Worm (Caenorhabditis elegans): Measurements from ENCODE around the gene B0336.13.

Gene B0336.13

DNA sequence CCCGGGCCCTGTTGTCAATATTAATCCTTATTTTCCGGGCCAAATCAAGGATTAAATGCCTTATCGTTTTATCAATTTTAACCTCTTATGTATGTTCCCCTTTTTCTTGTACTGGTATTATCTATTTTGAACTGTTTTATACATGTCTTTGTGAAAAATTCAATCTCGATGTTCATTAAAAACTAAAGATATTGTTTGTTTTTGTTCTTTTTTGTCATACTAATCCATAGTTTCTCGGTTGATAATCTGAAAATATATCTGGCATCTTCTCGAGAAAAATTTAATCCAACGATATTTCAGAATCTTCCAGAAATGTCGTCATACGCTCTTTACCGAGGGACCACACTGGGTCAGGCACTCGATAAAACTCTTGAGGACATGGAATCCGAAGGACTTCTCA, at the start of gene B0336.13:
B0336.13 (plus strand) TSS at position 301 of the 400 bp plus-strand sequence.
- TF ChIP-seq pha-4 (tag; optimal IDR thresholded peaks at IDR 0.05) = no peak
- no peak for TF ChIP-seq ceh-43 (GFP tag; optimal IDR thresholded peaks at IDR 0.05)
- no peak for TF ChIP-seq ces-1 (GFP tag; optimal IDR thresholded peaks at IDR 0.05)
- no peak for TF ChIP-seq ham-2 (GFP tag; optimal IDR thresholded peaks at IDR 0.05)
- TF ChIP-seq sem-2 (GFP tag; optimal IDR thresholded peaks at IDR 0.05) = no peak
- TF ChIP-seq nhr-28 (tag; optimal IDR thresholded peaks at IDR 0.05) = no peak
- TF ChIP-seq mls-2 (tag; optimal IDR thresholded peaks at IDR 0.05) = no peak
- no peak for TF ChIP-seq zip-8 (tag; optimal IDR thresholded peaks at IDR 0.05)

DNA sequence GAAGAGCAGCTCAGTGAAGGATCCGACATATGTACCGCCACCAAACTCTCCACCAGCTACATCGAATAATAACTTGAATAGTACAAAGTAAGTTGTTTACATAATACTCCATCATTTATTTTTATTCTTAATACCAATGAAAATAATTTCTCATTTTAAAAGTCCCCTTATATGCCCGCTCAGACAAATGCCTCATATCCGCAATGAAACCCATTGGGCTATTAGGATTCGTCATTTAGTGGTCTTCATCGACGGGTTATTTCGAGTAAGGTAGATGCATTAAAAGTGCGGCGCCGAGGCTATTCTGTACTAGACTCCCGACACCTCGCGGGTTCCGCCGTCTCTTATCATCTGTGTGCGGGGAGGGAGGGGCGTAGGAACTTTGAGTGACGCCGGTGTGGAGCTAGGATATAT, 40.1 kb upstream of the B0336.13 start:
- TF ChIP-seq ham-2 (GFP tag; optimal IDR thresholded peaks at IDR 0.05) (no peak), ceh-43 (GFP tag; optimal IDR thresholded peaks at IDR 0.05) (no peak), M03D4.4 (tag; optimal IDR thresholded peaks at IDR 0.05) (no peak)

DNA sequence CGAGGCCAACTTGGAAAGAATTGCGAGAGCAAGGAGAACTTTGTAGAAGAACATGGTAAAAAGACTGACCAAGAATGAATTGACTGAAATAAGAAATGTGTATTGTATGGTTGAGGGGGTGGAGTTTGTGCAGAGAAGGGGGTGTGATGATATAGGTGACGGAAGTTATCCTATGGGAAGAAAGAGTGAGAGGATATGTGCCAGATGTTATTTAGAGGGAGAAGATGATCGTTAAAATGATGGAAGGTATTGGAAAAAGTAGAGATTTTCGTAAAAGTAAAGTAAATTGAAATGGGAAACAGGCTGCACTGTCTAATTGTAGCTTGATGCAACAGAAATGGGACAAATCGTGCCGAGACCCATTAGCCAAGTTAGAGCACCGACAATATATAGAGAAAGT, 36.9 kb upstream of the B0336.13 start, which contains the start of gene sdz-21:
sdz-21 (minus strand) TSS at position 101 of the 400 bp plus-strand sequence.
- TF ChIP-seq ceh-83 (GFP tag; optimal IDR thresholded peaks at IDR 0.05) = no peak
- TF ChIP-seq hlh-1 (tag; optimal IDR thresholded peaks at IDR 0.05) = no peak
- no peak for TF ChIP-seq ces-1 (GFP tag; optimal IDR thresholded peaks at IDR 0.05)
- no peak for TF ChIP-seq elt-3 (tag; optimal IDR thresholded peaks at IDR 0.05)
- no peak for TF ChIP-seq ceh-43 (GFP tag; optimal IDR thresholded peaks at IDR 0.05)
- TF ChIP-seq ztf-11 (tag; optimal IDR thresholded peaks at IDR 0.05) = no peak
- no peak for TF ChIP-seq cnd-1 (tag; optimal IDR thresholded peaks at IDR 0.05)
- no peak for TF ChIP-seq flh-1 (GFP tag; optimal IDR thresholded peaks at IDR 0.05)
- TF ChIP-seq unc-120 (tag; optimal IDR thresholded peaks at IDR 0.05; ENCODE audit: poor library complexity, severe bottlenecking) = no peak
- TF ChIP-seq tbx-8 (GFP tag; optimal IDR thresholded peaks at IDR 0.05) = no peak
- no peak for TF ChIP-seq ceh-39 (tag; optimal IDR thresholded peaks at IDR 0.05)
- TF ChIP-seq nhr-28 (tag; optimal IDR thresholded peaks at IDR 0.05) = no peak

DNA sequence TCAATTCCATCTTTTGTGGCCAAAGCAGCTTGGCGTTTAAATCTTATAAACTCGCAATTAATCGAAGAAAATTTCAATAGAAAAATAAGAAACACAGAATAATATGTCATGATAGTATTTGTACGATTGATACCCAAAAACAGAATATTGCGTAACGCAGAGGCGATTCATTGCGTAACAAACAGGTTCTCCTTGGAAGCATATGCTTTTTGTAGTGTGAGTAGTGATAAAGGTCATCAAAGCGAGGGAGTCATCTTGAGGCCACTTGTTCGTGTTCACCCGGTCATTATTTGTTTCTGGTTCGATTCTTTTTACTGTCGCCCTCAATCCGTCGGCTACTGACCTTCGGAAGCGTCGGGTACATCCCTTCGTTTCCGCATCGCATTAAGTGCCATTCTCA, 32.9 kb upstream of the B0336.13 start, which contains the start of gene F54E7.6:
F54E7.6 (minus strand) TSS at position 110 of the 400 bp plus-strand sequence.
- TF ChIP-seq ceh-39 (tag; optimal IDR thresholded peaks at IDR 0.05) (no peak), zip-8 (tag; optimal IDR thresholded peaks at IDR 0.05) (peak; percentile 99), ham-2 (GFP tag; optimal IDR thresholded peaks at IDR 0.05) (peak; percentile 42)

DNA sequence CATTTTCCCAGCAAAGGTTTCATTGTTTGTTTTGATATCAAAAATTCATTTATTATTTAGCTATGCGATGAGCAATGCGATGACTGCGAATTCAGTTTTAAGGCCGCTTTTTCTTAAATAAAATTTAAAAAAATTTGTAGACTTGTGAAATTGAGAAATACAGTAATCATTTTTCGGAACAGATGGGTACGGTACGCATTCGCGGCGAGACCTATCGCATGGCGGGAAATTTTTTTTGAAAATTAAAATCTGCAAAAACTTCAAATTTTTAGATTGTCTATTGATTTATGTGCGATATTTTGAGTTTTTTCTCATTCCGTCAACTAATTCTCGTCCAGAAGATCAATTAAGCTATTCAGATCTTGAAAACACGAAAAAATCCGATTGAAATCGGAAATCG, 30.3 kb upstream of the B0336.13 start:
- no peak for TF ChIP-seq lsy-2 (tag; optimal IDR thresholded peaks at IDR 0.05)

DNA sequence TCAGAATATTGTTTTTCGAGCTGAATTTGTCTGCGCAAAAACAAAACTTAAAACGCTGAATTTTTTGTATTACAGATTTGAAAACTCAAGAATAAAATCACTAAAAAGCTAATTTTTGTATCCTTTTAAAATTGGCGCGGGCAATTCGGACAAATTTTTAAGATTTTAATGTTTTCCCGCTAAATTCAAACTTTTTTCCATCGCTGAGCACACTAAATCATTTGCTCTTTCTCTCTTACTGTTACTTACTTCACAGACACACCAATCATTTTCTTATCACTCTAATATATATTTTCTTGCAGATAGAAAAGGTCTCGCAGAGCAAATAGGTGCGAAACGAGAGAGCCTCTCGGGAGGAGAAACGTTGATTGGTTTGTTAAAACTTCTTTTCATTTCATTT, 29.9 kb upstream of the B0336.13 start, which contains the start of gene par-3:
par-3 (plus strand) TSS at position 301 of the 400 bp plus-strand sequence.
- TF ChIP-seq unc-62 (GFP tag; optimal IDR thresholded peaks at IDR 0.05) = no peak
- no peak for TF ChIP-seq mab-5 (tag; optimal IDR thresholded peaks at IDR 0.05)
- no peak for TF ChIP-seq flh-1 (GFP tag; optimal IDR thresholded peaks at IDR 0.05)
- TF ChIP-seq ceh-83 (GFP tag; optimal IDR thresholded peaks at IDR 0.05) = no peak
- no peak for TF ChIP-seq mep-1 (tag; optimal IDR thresholded peaks at IDR 0.05)
- no peak for TF ChIP-seq nhr-2 (tag; optimal IDR thresholded peaks at IDR 0.05)
- no peak for TF ChIP-seq nhr-28 (tag; optimal IDR thresholded peaks at IDR 0.05)
- no peak for TF ChIP-seq ztf-11 (tag; optimal IDR thresholded peaks at IDR 0.05)
- TF ChIP-seq nhr-76 (tag; optimal IDR thresholded peaks at IDR 0.05) = no peak
- no peak for TF ChIP-seq ceh-43 (GFP tag; optimal IDR thresholded peaks at IDR 0.05)
- no peak for TF ChIP-seq bed-3 (GFP tag; optimal IDR thresholded peaks at IDR 0.05)
- no peak for TF ChIP-seq lin-13 (tag; optimal IDR thresholded peaks at IDR 0.05)
- no peak for TF ChIP-seq snpc-4 (tag; optimal IDR thresholded peaks at IDR 0.05)
- no peak for TF ChIP-seq lin-32 (GFP tag; optimal IDR thresholded peaks at IDR 0.05)
- no peak for TF ChIP-seq hlh-1 (tag; optimal IDR thresholded peaks at IDR 0.05)

DNA sequence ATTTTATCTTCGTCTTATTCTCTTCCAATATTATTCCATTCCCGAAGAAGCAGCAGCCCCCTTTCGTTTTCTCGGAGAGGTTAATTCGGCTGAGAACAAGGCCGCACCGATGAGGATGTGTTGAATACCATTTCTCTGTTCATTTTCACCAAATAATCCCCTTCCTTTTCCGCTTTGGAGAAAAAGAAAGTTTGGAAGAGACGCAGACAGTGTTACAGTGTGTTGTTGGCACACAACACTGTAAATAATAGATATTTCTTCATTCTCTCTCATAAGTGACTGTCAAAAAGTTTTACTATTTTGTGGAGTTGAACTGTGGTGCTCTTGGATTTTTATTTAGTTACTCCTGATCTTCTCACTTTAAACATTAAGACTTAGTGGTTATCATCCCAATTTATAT, 28.6 kb upstream of the B0336.13 start:
- TF ChIP-seq nhr-12 (tag; optimal IDR thresholded peaks at IDR 0.05) (no peak), blmp-1 (tag; optimal IDR thresholded peaks at IDR 0.05) (peak; percentile 91), pha-4 (tag; optimal IDR thresholded peaks at IDR 0.05) (peak; percentile 38)

All from whole organism, mixed stage, embryonic.